Worm (Caenorhabditis elegans): ENCODE measurements around the gene golg-2.

- TF ChIP-seq che-1 (tag; optimal IDR thresholded peaks at IDR 0.05) (no peak), unc-42 (tag; optimal IDR thresholded peaks at IDR 0.05) (no peak), pha-4 (tag; optimal IDR thresholded peaks at IDR 0.05) (no peak), nfya-1 (tag; optimal IDR thresholded peaks at IDR 0.05) (no peak), nhr-11 (tag; optimal IDR thresholded peaks at IDR 0.05) (no peak)
Observed at ce11 chrII:5084225-5084624, 44.3 kb upstream of the golg-2 start.
